Worm (Caenorhabditis elegans): ENCODE measurements around the gene srt-59.

DNA sequence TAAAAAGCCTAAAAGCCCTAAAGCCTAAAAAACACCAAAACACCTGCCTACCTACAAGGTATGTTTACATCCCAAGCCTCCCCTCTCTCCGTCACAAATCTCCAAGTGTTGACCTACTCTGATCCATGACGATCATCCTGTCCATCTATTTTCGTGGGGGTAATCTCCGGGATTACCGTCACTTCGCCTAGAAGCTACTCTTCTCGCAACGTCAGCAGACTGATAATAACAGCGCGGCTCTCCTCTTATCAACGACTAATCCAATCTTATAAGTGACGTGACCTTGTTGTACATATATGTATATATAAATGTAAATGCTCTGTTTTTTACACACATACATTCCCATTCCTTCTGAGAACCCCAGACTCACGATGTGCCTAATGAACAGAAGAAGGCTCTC lies 46.9 kb upstream of the srt-59 start:
- TF ChIP-seq fkh-10 (GFP tag; optimal IDR thresholded peaks at IDR 0.05) (no peak), zip-5 (tag; optimal IDR thresholded peaks at IDR 0.05) (no peak), nhr-11 (tag; optimal IDR thresholded peaks at IDR 0.05) (no peak), K02D7.2 (tag; optimal IDR thresholded peaks at IDR 0.05) (no peak), pag-3 (tag; optimal IDR thresholded peaks at IDR 0.05; ENCODE audit: borderline replicate concordance) (no peak), ttx-3 (tag; optimal IDR thresholded peaks at IDR 0.05) (no peak), ceh-22 (tag; optimal IDR thresholded peaks at IDR 0.05) (no peak), F13H6.1 (tag; optimal IDR thresholded peaks at IDR 0.05) (no peak), gmeb-2 (tag; optimal IDR thresholded peaks at IDR 0.05) (no peak)
